Worm (Caenorhabditis elegans) whole organism, L1 larva: ENCODE measurements around the gene lin-15B.

Source experiments
- C04F5.9 ChIP-seq: sonication (generic microtip); optimal IDR thresholded peaks from 2 replicates; lab custom pipeline; 2016; ENCODE audit warnings: missing genetic modification characterization, missing compliant biosample characterization
- C34B4.2 ChIP-seq: sonication (generic microtip); optimal IDR thresholded peaks from 2 replicates; lab custom pipeline; 2017; ENCODE audit warnings: mild to moderate bottlenecking, missing genetic modification characterization, missing compliant biosample characterization
- F16B12.6 ChIP-seq: fragments of 150-350 bp; optimal IDR thresholded peaks from 2 replicates; lab custom pipeline; 2014; ENCODE audit warnings: missing biosample characterization, missing genetic modification characterization
- Y116A8C.19 ChIP-seq: sonication (generic microtip); optimal IDR thresholded peaks from 2 replicates; lab custom pipeline; 2016; ENCODE audit warnings: missing compliant biosample characterization, missing genetic modification characterization, borderline replicate concordance
- blmp-1 ChIP-seq: fragments of 150-350 bp; optimal IDR thresholded peaks from 2 replicates; lab custom pipeline; 2014; ENCODE audit warnings: missing biosample characterization, missing genetic modification characterization
- ceh-63 ChIP-seq: fragments of 200-800 bp; sonication (Bioruptor generic); optimal IDR thresholded peaks from 2 replicates; lab custom pipeline; 2018; ENCODE audit warnings: mild to moderate bottlenecking, missing genetic modification characterization, missing compliant biosample characterization
- ceh-88 ChIP-seq: fragments of 200-800 bp; sonication (Bioruptor generic); IDR thresholded peaks from 2 replicates; pipeline ENCODE4 v1.3.6; 2022; ENCODE audit warnings: missing genetic modification characterization, missing compliant biosample characterization
- ceh-90 ChIP-seq: sonication (generic microtip); optimal IDR thresholded peaks from 2 replicates; lab custom pipeline; 2016; ENCODE audit warnings: missing genetic modification characterization, missing compliant biosample characterization
- ces-1 ChIP-seq: fragments of 150-350 bp; optimal IDR thresholded peaks from 2 replicates; lab custom pipeline; 2014; ENCODE audit warnings: missing biosample characterization, missing genetic modification reagents, missing genetic modification characterization
- dsc-1 ChIP-seq: sonication (generic microtip); optimal IDR thresholded peaks from 2 replicates; lab custom pipeline; 2016; ENCODE audit warnings: mild to moderate bottlenecking, missing genetic modification characterization, missing compliant biosample characterization
- efl-1 ChIP-seq, 4 experiments: fragments of 150-350 bp; optimal IDR thresholded peaks in 3 of 4; peaks in 1 of 4; 1 replicate in 1 of 4; 2 replicates in 3 of 4; lab custom pipeline; 2014; ENCODE audit warnings: missing biosample characterization in 2 of 4, missing genetic modification characterization in 2 of 4, missing genetic modification reagents in 2 of 4
- efl-3 ChIP-seq: fragments of 200-800 bp; sonication (Bioruptor generic); optimal IDR thresholded peaks from 2 replicates; lab custom pipeline; 2018; ENCODE audit warnings: mild to moderate bottlenecking, missing genetic modification characterization, missing compliant biosample characterization
- egl-13 ChIP-seq: sonication (generic microtip); optimal IDR thresholded peaks from 2 replicates; lab custom pipeline; 2016; ENCODE audit warnings: missing genotype, missing genetic modification reagents, missing genetic modification characterization, missing compliant biosample characterization
- elt-2 ChIP-seq: sonication (generic microtip); optimal IDR thresholded peaks from 2 replicates; lab custom pipeline; 2016; ENCODE audit warnings: missing genetic modification characterization, mild to moderate bottlenecking, inconsistent platforms, missing compliant biosample characterization, missing genetic modification reagents
- elt-3 ChIP-seq, 6 experiments: fragments of 150-350 bp in 1 of 6; sonication (generic microtip); optimal IDR thresholded peaks; 2 replicates each; lab custom pipeline; 2017 to 2018; ENCODE audit warnings: missing biosample characterization in 6 of 6, missing genetic modification characterization in 6 of 6, inconsistent platforms in 1 of 6
- ets-5 ChIP-seq: fragments of 200-800 bp; sonication (Bioruptor generic); IDR thresholded peaks from 2 replicates; pipeline ENCODE4 v1.3.6; 2022; ENCODE audit warnings: missing genetic modification characterization, missing compliant biosample characterization
- grh-1 ChIP-seq: fragments of 200-800 bp; sonication (Bioruptor generic); IDR thresholded peaks from 2 replicates; pipeline ENCODE4 v1.3.6; 2022; ENCODE audit warnings: missing genetic modification reagents, missing genetic modification characterization, missing compliant biosample characterization
- hlh-4 ChIP-seq: sonication (generic microtip); optimal IDR thresholded peaks from 2 replicates; lab custom pipeline; 2016; ENCODE audit warnings: mild to moderate bottlenecking, missing genetic modification characterization, missing compliant biosample characterization
- irx-1 ChIP-seq: sonication (generic microtip); optimal IDR thresholded peaks from 2 replicates; lab custom pipeline; 2016; ENCODE audit warnings: missing genetic modification characterization, missing compliant biosample characterization
- isw-1 ChIP-seq: fragments of 200-800 bp; sonication (Bioruptor generic); IDR thresholded peaks from 2 replicates; pipeline ENCODE4 v1.3.6; 2022; ENCODE audit warnings: missing genetic modification characterization, missing compliant biosample characterization
- jun-1 ChIP-seq: fragments of 150-350 bp; optimal IDR thresholded peaks from 2 replicates; lab custom pipeline; 2014; ENCODE audit warnings: missing biosample characterization, missing genetic modification reagents, missing genetic modification characterization
- lin-15B ChIP-seq: fragments of 150-350 bp; sonication (generic microtip); optimal IDR thresholded peaks from 3 replicates; lab custom pipeline; 2014; ENCODE audit warnings: missing biosample characterization, missing genetic modification characterization
- lin-35 ChIP-seq, 2 experiments: fragments of 150-350 bp; optimal IDR thresholded peaks; 2 replicates each; lab custom pipeline; 2014; ENCODE audit warnings: missing biosample characterization in 2 of 2, missing genetic modification characterization in 2 of 2, missing genetic modification reagents in 2 of 2
- lsy-2 ChIP-seq, 2 experiments: fragments of 150-350 bp; optimal IDR thresholded peaks; 2 replicates each; lab custom pipeline; 2014; ENCODE audit warnings: missing biosample characterization in 2 of 2, missing genetic modification characterization in 2 of 2
- mdl-1 ChIP-seq, 2 experiments: fragments of 150-350 bp; optimal IDR thresholded peaks; 2 replicates each; lab custom pipeline; 2014 to 2017; ENCODE audit warnings: missing biosample characterization in 2 of 2, missing genetic modification characterization in 2 of 2, inconsistent platforms in 1 of 2
- mep-1 ChIP-seq: fragments of 150-350 bp; optimal IDR thresholded peaks from 2 replicates; lab custom pipeline; 2014; ENCODE audit warnings: missing biosample characterization, missing genetic modification characterization
- nhr-12 ChIP-seq: sonication (generic microtip); optimal IDR thresholded peaks from 2 replicates; lab custom pipeline; 2017; ENCODE audit warnings: missing biosample characterization, missing genetic modification characterization
- nhr-19 ChIP-seq: fragments of 200-800 bp; sonication (Bioruptor generic); conservative IDR thresholded peaks from 2 replicates; pipeline ENCODE4 v1.3.6; 2022; ENCODE audit warnings: missing genetic modification characterization, missing compliant biosample characterization
- nhr-20 ChIP-seq: sonication (generic microtip); optimal IDR thresholded peaks from 2 replicates; lab custom pipeline; 2016; ENCODE audit warnings: mild to moderate bottlenecking, missing genetic modification characterization, missing compliant biosample characterization
- nhr-237 ChIP-seq: fragments of 150-350 bp; optimal IDR thresholded peaks from 2 replicates; lab custom pipeline; 2014; ENCODE audit warnings: missing biosample characterization, missing genetic modification characterization
- nhr-28 ChIP-seq: fragments of 150-350 bp; optimal IDR thresholded peaks from 2 replicates; lab custom pipeline; 2014; ENCODE audit warnings: missing biosample characterization, missing genetic modification characterization
- nhr-47 ChIP-seq: sonication (generic microtip); optimal IDR thresholded peaks from 2 replicates; lab custom pipeline; 2016; ENCODE audit warnings: mild to moderate bottlenecking, missing genetic modification characterization, moderate library complexity, missing compliant biosample characterization
- pag-3 ChIP-seq: sonication (generic microtip); optimal IDR thresholded peaks from 2 replicates; lab custom pipeline; 2017; ENCODE audit warnings: missing genetic modification characterization, mild to moderate bottlenecking, missing compliant biosample characterization, antibody characterized with exemption, borderline replicate concordance; ENCODE audit not compliant: insufficient read depth
- pax-3 ChIP-seq: fragments of 200-800 bp; sonication (Bioruptor generic); optimal IDR thresholded peaks from 2 replicates; lab custom pipeline; 2018; ENCODE audit warnings: mild to moderate bottlenecking, missing genetic modification characterization, moderate library complexity, missing compliant biosample characterization
- pqm-1 ChIP-seq: sonication (generic microtip); optimal IDR thresholded peaks from 3 replicates; lab custom pipeline; 2017; ENCODE audit warnings: missing biosample characterization, missing genetic modification characterization
- skn-1 ChIP-seq: fragments of 150-350 bp; optimal IDR thresholded peaks from 2 replicates; lab custom pipeline; 2014; ENCODE audit warnings: missing biosample characterization, missing genetic modification characterization
- snpc-4 ChIP-seq: fragments of 150-350 bp; optimal IDR thresholded peaks from 2 replicates; lab custom pipeline; 2014; ENCODE audit warnings: missing biosample characterization, missing genetic modification characterization
- sox-4 ChIP-seq: sonication (generic microtip); optimal IDR thresholded peaks from 2 replicates; lab custom pipeline; 2016; ENCODE audit warnings: missing genetic modification characterization, missing compliant biosample characterization
- sup-37 ChIP-seq: fragments of 200-800 bp; sonication (Bioruptor generic); optimal IDR thresholded peaks from 2 replicates; lab custom pipeline; 2018; ENCODE audit warnings: mild to moderate bottlenecking, missing genetic modification characterization, missing compliant biosample characterization
- tbx-2 ChIP-seq: sonication (generic microtip); optimal IDR thresholded peaks from 2 replicates; lab custom pipeline; 2016; ENCODE audit warnings: missing genetic modification characterization, missing compliant biosample characterization
- tlp-1 ChIP-seq: fragments of 150-350 bp; optimal IDR thresholded peaks from 2 replicates; lab custom pipeline; 2014; ENCODE audit warnings: missing biosample characterization, missing genetic modification characterization
- unc-130 ChIP-seq: fragments of 150-350 bp; optimal IDR thresholded peaks from 2 replicates; lab custom pipeline; 2017; ENCODE audit warnings: missing biosample characterization, missing genetic modification characterization, inconsistent platforms
- unc-86 ChIP-seq: sonication (generic microtip); optimal IDR thresholded peaks from 2 replicates; lab custom pipeline; 2016; ENCODE audit warnings: missing genetic modification characterization, missing compliant biosample characterization
- zag-1 ChIP-seq: fragments of 150-350 bp; optimal IDR thresholded peaks from 2 replicates; lab custom pipeline; 2014; ENCODE audit warnings: missing biosample characterization, missing genetic modification characterization
- zip-4 ChIP-seq: fragments of 200-800 bp; sonication (Bioruptor generic); optimal IDR thresholded peaks from 2 replicates; lab custom pipeline; 2018; ENCODE audit warnings: mild to moderate bottlenecking, missing genetic modification characterization, moderate library complexity, missing compliant biosample characterization
- ztf-11 ChIP-seq, 2 experiments: sonication (generic microtip); optimal IDR thresholded peaks; 2 replicates each; lab custom pipeline; 2016 to 2017; ENCODE audit warnings: missing genetic modification characterization in 2 of 2, missing biosample characterization in 1 of 2, missing compliant biosample characterization in 1 of 2
- ztf-4 ChIP-seq: fragments of 150-350 bp; optimal IDR thresholded peaks from 2 replicates; lab custom pipeline; 2014; ENCODE audit warnings: missing biosample characterization, missing genetic modification characterization

lin-15B gene

ce11 chrX:15725566-15726173 lies at the start of gene lin-15B:
Gene lin-15B (plus strand): TSS chrX:15726123.
- no peak for TF ChIP-seq efl-1 (optimal IDR thresholded peaks at IDR 0.05; lab: Kevin White, UChicago)
- no peak for TF ChIP-seq efl-1 (GFP tag; optimal IDR thresholded peaks at IDR 0.05 in 1 of 2; lab: Kevin White, UChicago)
- peak; percentile 42 for TF ChIP-seq lin-15B (tag; lab: Kevin White, UChicago)

ce11 chrX:15681393-15681792 lies 44.5 kb upstream of the lin-15B start, which contains the start of gene gpn-1:
Gene gpn-1 (plus strand): TSS chrX:15681693.
- TF ChIP-seq nhr-237 (tag; lab: Kevin White, UChicago) (no peak), snpc-4 (tag; lab: Kevin White, UChicago) (no peak), ztf-11 (tag; optimal IDR thresholded peaks at IDR 0.05; lab: Kevin White, UChicago) (no peak), lsy-2 (tag; optimal IDR thresholded peaks at IDR 0.05; lab: Kevin White, UChicago) (no peak), ces-1 (no peak), zip-4 (GFP tag; lab: Kevin White, UChicago) (no peak), skn-1 (tag; lab: Kevin White, UChicago) (no peak), ets-5 (no peak), ceh-90 (tag; lab: Kevin White, UChicago) (no peak), mdl-1 (tag; optimal IDR thresholded peaks at IDR 0.05; lab: Kevin White, UChicago) (no peak), efl-3 (GFP tag; lab: Kevin White, UChicago) (no peak), C34B4.2 (no peak), zag-1 (tag; lab: Kevin White, UChicago) (no peak)

ce11 chrX:15689244-15689643 lies 36.7 kb upstream of the lin-15B start, which contains the start of gene C03H12.1:
Gene C03H12.1 (plus strand): TSS chrX:15689449.
- no peak for TF ChIP-seq isw-1
- no peak for TF ChIP-seq nhr-19 (GFP tag; lab: Robert Waterston, UW)
- TF ChIP-seq efl-1 (optimal IDR thresholded peaks at IDR 0.05; lab: Kevin White, UChicago): no peak
- TF ChIP-seq efl-1 (GFP tag; optimal IDR thresholded peaks at IDR 0.05 in 1 of 2; lab: Kevin White, UChicago): no peak
- peak; percentile 6 for TF ChIP-seq mep-1 (tag; lab: Kevin White, UChicago)
- TF ChIP-seq C04F5.9 (tag; lab: Kevin White, UChicago): no peak
- TF ChIP-seq grh-1 (GFP tag; lab: Robert Waterston, UW): no peak
- TF ChIP-seq ztf-11 (tag; optimal IDR thresholded peaks at IDR 0.05; lab: Kevin White, UChicago): no peak
- TF ChIP-seq hlh-4 (tag; lab: Kevin White, UChicago): no peak
- TF ChIP-seq pag-3 (tag; lab: Kevin White, UChicago): no peak
- no peak for TF ChIP-seq lsy-2 (tag; optimal IDR thresholded peaks at IDR 0.05; lab: Kevin White, UChicago)
- TF ChIP-seq jun-1 (tag; lab: Kevin White, UChicago): no peak
- TF ChIP-seq unc-130 (tag; lab: Kevin White, UChicago): no peak
- TF ChIP-seq elt-2 (tag; lab: Kevin White, UChicago): peak; percentile 68
- TF ChIP-seq sup-37 (GFP tag; lab: Kevin White, UChicago): no peak
- TF ChIP-seq nhr-28 (tag; lab: Kevin White, UChicago): no peak
- TF ChIP-seq pqm-1 (tag; lab: Kevin White, UChicago): no peak
- TF ChIP-seq nhr-12: no peak
- TF ChIP-seq mdl-1 (tag; optimal IDR thresholded peaks at IDR 0.05; lab: Kevin White, UChicago): peak in 1 of 2 experiments; percentile 7
- TF ChIP-seq pax-3 (tag; lab: Kevin White, UChicago): no peak
- TF ChIP-seq snpc-4 (tag; lab: Kevin White, UChicago): no peak
- peak in 1 of 2 experiments; percentile 42 for TF ChIP-seq lin-35 (GFP tag; optimal IDR thresholded peaks at IDR 0.05; lab: Kevin White, UChicago)
- peak; percentile 11 for TF ChIP-seq blmp-1
- TF ChIP-seq tbx-2 (tag; lab: Kevin White, UChicago): no peak
- no peak for TF ChIP-seq tlp-1 (tag; lab: Kevin White, UChicago)
- no peak for TF ChIP-seq ceh-88 (GFP tag; lab: Robert Waterston, UW)
- TF ChIP-seq irx-1 (tag; lab: Kevin White, UChicago): no peak
- TF ChIP-seq elt-3 (tag; optimal IDR thresholded peaks at IDR 0.05; lab: Kevin White, UChicago): peak in 1 of 6 experiments; percentile 14
- TF ChIP-seq F16B12.6 (tag; lab: Kevin White, UChicago): no peak
- TF ChIP-seq ets-5: no peak
- no peak for TF ChIP-seq nhr-47 (tag; lab: Kevin White, UChicago)
- TF ChIP-seq sox-4 (tag; lab: Kevin White, UChicago): no peak
- no peak for TF ChIP-seq ceh-63 (GFP tag; lab: Kevin White, UChicago)
- TF ChIP-seq ztf-4 (tag; lab: Kevin White, UChicago): no peak
- no peak for TF ChIP-seq skn-1 (tag; lab: Kevin White, UChicago)
- no peak for TF ChIP-seq egl-13 (tag; lab: Kevin White, UChicago)
- TF ChIP-seq Y116A8C.19 (tag; lab: Kevin White, UChicago): no peak
- no peak for TF ChIP-seq unc-86 (tag; lab: Kevin White, UChicago)
- TF ChIP-seq nhr-20: peak; percentile 27
- TF ChIP-seq dsc-1: no peak
